Worm (Caenorhabditis elegans) whole organism, early embryonic: ENCODE data around the gene C36E8.4.

ENCODE experiments used
- B0310.2 ChIP-seq: sonication (generic microtip); optimal IDR thresholded peaks from 2 replicates; lab custom pipeline; 2016; ENCODE audit warnings: mild to moderate bottlenecking, missing genetic modification characterization, missing compliant biosample characterization
- ama-1 ChIP-seq: fragments of 150-350 bp; optimal IDR thresholded peaks from 2 replicates; lab custom pipeline; 2014
- ceh-13 ChIP-seq: fragments of 200-800 bp; sonication (Bioruptor generic); optimal IDR thresholded peaks from 2 replicates; lab custom pipeline; 2018; ENCODE audit warnings: mild to moderate bottlenecking, missing genetic modification characterization, missing compliant biosample characterization

- no peak for TF ChIP-seq ceh-13 (GFP tag; lab: Kevin White, UChicago)
- TF ChIP-seq ama-1 (lab: Kevin White, UChicago) = no peak
- no peak for TF ChIP-seq B0310.2 (tag; lab: Kevin White, UChicago)
Measured at ce11 chrIII:4007017-4007416, 5.1 kb upstream of the C36E8.4 start.
